Worm (Caenorhabditis elegans): Measurements from ENCODE around the gene F14D7.1.

ce11 chrV:14299569-14300064 is 10.4 kb upstream of the F14D7.1 start, which contains the start of the genes spig-3 and F14D7.12:
- TF ChIP-seq B0035.1 (tag; optimal IDR thresholded peaks at IDR 0.05) (no peak), D2030.7 (GFP tag; IDR thresholded peaks at IDR 0.05) (no peak), ztf-6 (GFP tag; IDR thresholded peaks at IDR 0.05) (no peak)
